Worm (Caenorhabditis elegans): ENCODE data around the gene perm-4.

Gene perm-4

DNA sequence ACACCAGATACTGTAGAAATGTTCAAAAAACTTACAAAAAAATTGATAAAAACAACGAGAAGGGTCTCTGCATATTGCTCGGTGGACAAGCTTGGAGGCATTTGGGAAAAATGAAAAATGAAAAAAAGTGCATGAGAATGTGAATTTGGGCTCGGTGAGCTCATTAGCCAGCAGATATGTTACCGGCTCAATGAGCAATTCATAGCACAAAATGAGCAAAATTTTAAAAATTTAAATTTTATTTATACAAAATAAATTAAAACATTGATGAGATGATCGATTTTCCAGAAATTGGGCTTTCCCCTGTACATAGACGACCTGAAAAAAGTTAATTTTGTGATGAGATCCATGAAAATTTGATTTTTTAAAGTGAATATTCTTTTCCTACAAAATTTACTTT, 11.3 kb downstream of the perm-4 start, which contains the start of gene srx-14:
Gene srx-14, minus strand, starts transcription at position 101 of the 400 bp plus-strand sequence.
- TF ChIP-seq tbx-7 (tag; optimal IDR thresholded peaks at IDR 0.05) (no peak), nhr-232 (tag; optimal IDR thresholded peaks at IDR 0.05) (no peak), ceh-31 (tag; optimal IDR thresholded peaks at IDR 0.05) (no peak), ceh-6 (GFP tag; optimal IDR thresholded peaks at IDR 0.05) (no peak), syd-9 (tag; optimal IDR thresholded peaks at IDR 0.05) (no peak), hlh-8 (tag; optimal IDR thresholded peaks at IDR 0.05) (no peak), hlh-30 (tag; optimal IDR thresholded peaks at IDR 0.05; ENCODE audit: insufficient read depth) (no peak), che-1 (tag; optimal IDR thresholded peaks at IDR 0.05) (no peak), ztf-16 (tag; optimal IDR thresholded peaks at IDR 0.05) (no peak), unc-3 (GFP tag; conservative IDR thresholded peaks at IDR 0.05) (no peak), unc-3 (tag; optimal IDR thresholded peaks at IDR 0.05) (no peak), pax-1 (tag; optimal IDR thresholded peaks at IDR 0.05) (no peak), sdc-2 (tag; optimal IDR thresholded peaks at IDR 0.05) (no peak), rnt-1 (tag; optimal IDR thresholded peaks at IDR 0.05) (no peak), ceh-22 (tag; optimal IDR thresholded peaks at IDR 0.05) (no peak), ceh-30 (tag; optimal IDR thresholded peaks at IDR 0.05) (no peak), hlh-6 (tag; optimal IDR thresholded peaks at IDR 0.05) (no peak)

DNA sequence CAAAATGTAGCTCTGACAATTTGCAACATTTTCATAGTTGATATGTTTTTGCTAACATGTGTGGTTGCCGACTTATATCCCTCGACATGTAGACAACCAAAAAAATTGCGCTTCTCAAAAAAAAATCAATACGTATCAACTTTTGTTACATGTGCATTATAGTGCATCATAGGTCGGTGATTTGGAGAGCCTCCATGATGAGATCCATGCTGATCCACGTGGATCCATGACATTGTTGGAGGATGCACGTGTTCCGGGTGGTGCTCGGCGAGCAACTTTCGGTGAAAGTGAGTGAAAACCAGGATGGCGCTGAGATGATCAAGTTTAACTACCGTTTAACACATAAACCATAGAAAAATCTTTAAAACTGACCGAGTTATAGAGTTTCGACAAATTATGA, 13.9 kb downstream of the perm-4 start:
- TF ChIP-seq C38D4.7 (GFP tag; optimal IDR thresholded peaks at IDR 0.05) (peak; percentile 22), ama-1 (optimal IDR thresholded peaks at IDR 0.05) (peak; percentile 52), ceh-2 (tag; optimal IDR thresholded peaks at IDR 0.05) (no peak)

DNA sequence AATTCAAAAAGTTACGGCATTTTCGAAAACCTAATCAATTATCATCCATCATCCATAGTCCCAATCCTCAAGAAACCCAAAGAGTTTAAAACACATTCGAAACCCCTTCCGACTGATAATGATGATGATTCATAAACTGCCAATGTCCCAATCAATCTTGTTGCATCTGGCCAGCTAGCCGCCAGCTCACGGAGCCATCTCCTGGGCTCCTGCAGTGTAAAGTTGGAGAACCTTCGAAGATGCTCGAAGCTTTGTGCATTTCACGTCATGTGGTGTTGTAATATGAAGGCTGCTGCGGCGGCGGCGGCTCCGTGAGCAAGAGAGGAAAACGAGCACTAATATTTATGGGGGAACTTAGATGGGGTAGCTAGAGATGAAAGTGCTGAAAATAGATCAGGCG, 16.9 kb downstream of the perm-4 start:
- no peak for TF ChIP-seq ceh-48 (tag; optimal IDR thresholded peaks at IDR 0.05)
- TF ChIP-seq ceh-31 (tag; optimal IDR thresholded peaks at IDR 0.05): peak; percentile 5
- no peak for TF ChIP-seq nhr-232 (tag; optimal IDR thresholded peaks at IDR 0.05)
- no peak for TF ChIP-seq che-1 (tag; optimal IDR thresholded peaks at IDR 0.05)
- no peak for TF ChIP-seq Y22D7AL.16 (tag; optimal IDR thresholded peaks at IDR 0.05)
- no peak for TF ChIP-seq ref-2 (tag; optimal IDR thresholded peaks at IDR 0.05)
- no peak for TF ChIP-seq nhr-11 (tag; optimal IDR thresholded peaks at IDR 0.05)
- no peak for TF ChIP-seq ceh-9 (tag; optimal IDR thresholded peaks at IDR 0.05)
- peak; percentile 67 for TF ChIP-seq hlh-8 (tag; optimal IDR thresholded peaks at IDR 0.05)
- no peak for TF ChIP-seq ceh-22 (tag; optimal IDR thresholded peaks at IDR 0.05)
- TF ChIP-seq rnt-1 (tag; optimal IDR thresholded peaks at IDR 0.05): peak; percentile 90
- no peak for TF ChIP-seq C08G9.2 (tag; optimal IDR thresholded peaks at IDR 0.05)
- TF ChIP-seq pha-4 (tag; optimal IDR thresholded peaks at IDR 0.05): no peak
- no peak for TF ChIP-seq gmeb-2 (tag; optimal IDR thresholded peaks at IDR 0.05)
- no peak for TF ChIP-seq ceh-24 (tag; optimal IDR thresholded peaks at IDR 0.05)
- TF ChIP-seq ceh-45 (GFP tag; IDR thresholded peaks at IDR 0.05): no peak
- no peak for TF ChIP-seq sox-2 (GFP tag; IDR thresholded peaks at IDR 0.05)
- TF ChIP-seq tbx-7 (tag; optimal IDR thresholded peaks at IDR 0.05): no peak
- TF ChIP-seq dve-1 (tag; optimal IDR thresholded peaks at IDR 0.05): no peak
- TF ChIP-seq pqm-1 (tag; optimal IDR thresholded peaks at IDR 0.05): no peak
- no peak for TF ChIP-seq T23F11.4 (GFP tag; optimal IDR thresholded peaks at IDR 0.05)
- TF ChIP-seq madf-2 (tag; optimal IDR thresholded peaks at IDR 0.05): peak; percentile 7
- TF ChIP-seq ceh-2 (tag; optimal IDR thresholded peaks at IDR 0.05): no peak
- peak; percentile 7 for TF ChIP-seq syd-9 (tag; optimal IDR thresholded peaks at IDR 0.05)
- peak; percentile 89 for TF ChIP-seq pat-9 (tag; optimal IDR thresholded peaks at IDR 0.05)
- no peak for TF ChIP-seq ceh-14 (tag; optimal IDR thresholded peaks at IDR 0.05)
- no peak for TF ChIP-seq hlh-13 (GFP tag; optimal IDR thresholded peaks at IDR 0.05)
- TF ChIP-seq pros-1 (tag; optimal IDR thresholded peaks at IDR 0.05): no peak
- no peak for TF ChIP-seq unc-42 (tag; optimal IDR thresholded peaks at IDR 0.05)
- TF ChIP-seq pax-1 (tag; optimal IDR thresholded peaks at IDR 0.05): no peak
- no peak for TF ChIP-seq fkh-6 (tag; optimal IDR thresholded peaks at IDR 0.05)
- TF ChIP-seq unc-86 (tag; optimal IDR thresholded peaks at IDR 0.05): no peak
- no peak for TF ChIP-seq sox-4 (tag; optimal IDR thresholded peaks at IDR 0.05)
- TF ChIP-seq sdc-2 (tag; optimal IDR thresholded peaks at IDR 0.05): no peak
- no peak for TF ChIP-seq K09A11.1 (tag; optimal IDR thresholded peaks at IDR 0.05; ENCODE audit: insufficient read depth)
- no peak for TF ChIP-seq zip-5 (tag; optimal IDR thresholded peaks at IDR 0.05)
- no peak for TF ChIP-seq lim-6 (tag; optimal IDR thresholded peaks at IDR 0.05)
- no peak for TF ChIP-seq ceh-19 (GFP tag; optimal IDR thresholded peaks at IDR 0.05)
- TF ChIP-seq C38D4.7 (GFP tag; optimal IDR thresholded peaks at IDR 0.05): no peak
- no peak for TF ChIP-seq hlh-6 (tag; optimal IDR thresholded peaks at IDR 0.05)
- no peak for TF ChIP-seq hlh-15 (tag; optimal IDR thresholded peaks at IDR 0.05)
- peak; percentile 15 for TF ChIP-seq hlh-30 (tag; optimal IDR thresholded peaks at IDR 0.05; ENCODE audit: insufficient read depth)
- no peak for TF ChIP-seq unc-3 (GFP tag; conservative IDR thresholded peaks at IDR 0.05)
- no peak for TF ChIP-seq unc-3 (tag; optimal IDR thresholded peaks at IDR 0.05)
